Worm (Caenorhabditis elegans) whole organism, young adult: Measurements from ENCODE around the gene ttr-23.

Experiments
- B0035.1 ChIP-seq: sonication (generic microtip); optimal IDR thresholded peaks from 2 replicates; lab custom pipeline; 2016; ENCODE audit warnings: missing genetic modification characterization, mild to moderate bottlenecking, missing compliant biosample characterization, missing genotype, missing genetic modification reagents
- B0261.1 ChIP-seq: sonication (generic microtip); optimal IDR thresholded peaks from 2 replicates; lab custom pipeline; 2016; ENCODE audit warnings: mild to moderate bottlenecking, missing genetic modification characterization, moderate library complexity, missing compliant biosample characterization
- B0336.3 ChIP-seq: fragments of 200-800 bp; sonication (Bioruptor generic); IDR thresholded peaks from 2 replicates; pipeline ENCODE4 v1.3.6; 2022; ENCODE audit warnings: missing genetic modification characterization, missing compliant biosample characterization
- D2030.7 ChIP-seq: fragments of 200-800 bp; sonication (Bioruptor generic); IDR thresholded peaks from 2 replicates; pipeline ENCODE4 v1.3.6; 2022; ENCODE audit warnings: missing genetic modification reagents, missing genetic modification characterization, missing compliant biosample characterization
- F23B12.7 ChIP-seq: sonication (generic microtip); optimal IDR thresholded peaks from 2 replicates; lab custom pipeline; 2017; ENCODE audit warnings: missing genetic modification characterization, mild to moderate bottlenecking, missing compliant biosample characterization, antibody characterized with exemption, moderate library complexity; ENCODE audit not compliant: insufficient read depth
- F33H1.4 ChIP-seq: fragments of 200-800 bp; sonication (Bioruptor generic); IDR thresholded peaks from 2 replicates; pipeline ENCODE4 v1.3.6; 2022; ENCODE audit warnings: missing genetic modification reagents, missing genetic modification characterization, missing compliant biosample characterization
- F49E8.2 ChIP-seq: sonication (generic microtip); optimal IDR thresholded peaks from 3 replicates; lab custom pipeline; 2017; ENCODE audit warnings: missing genetic modification characterization, mild to moderate bottlenecking, missing compliant biosample characterization, antibody characterized with exemption, moderate library complexity; ENCODE audit not compliant: insufficient read depth
- K11D2.4 ChIP-seq: fragments of 200-800 bp; sonication (Bioruptor generic); IDR thresholded peaks from 2 replicates; pipeline ENCODE4 v1.3.6; 2022; ENCODE audit warnings: missing genetic modification reagents, missing genetic modification characterization, missing compliant biosample characterization
- Y67H2A.10 ChIP-seq: fragments of 200-800 bp; sonication (Bioruptor generic); conservative IDR thresholded peaks from 2 replicates; pipeline ENCODE4 v1.3.6; 2022; ENCODE audit warnings: missing genetic modification reagents, missing genetic modification characterization, missing compliant biosample characterization
- Y79H2A.3 ChIP-seq: fragments of 200-800 bp; sonication (Bioruptor generic); conservative IDR thresholded peaks from 2 replicates; pipeline ENCODE4 v1.3.6; 2022; ENCODE audit warnings: missing genetic modification reagents, missing genetic modification characterization, missing compliant biosample characterization
- ZK185.1 ChIP-seq: sonication (generic microtip); optimal IDR thresholded peaks from 2 replicates; lab custom pipeline; 2016; ENCODE audit warnings: mild to moderate bottlenecking, missing genetic modification characterization, missing compliant biosample characterization; ENCODE audit not compliant: poor library complexity, severe bottlenecking
- akir-1 ChIP-seq: fragments of 200-800 bp; sonication (Bioruptor generic); optimal IDR thresholded peaks from 2 replicates; lab custom pipeline; 2018; ENCODE audit warnings: mild to moderate bottlenecking, missing genetic modification characterization, moderate library complexity, missing compliant biosample characterization
- attf-5 ChIP-seq: fragments of 200-800 bp; sonication (Bioruptor generic); optimal IDR thresholded peaks from 2 replicates; lab custom pipeline; 2018; ENCODE audit warnings: mild to moderate bottlenecking, missing genetic modification characterization, missing compliant biosample characterization
- attf-6 ChIP-seq: fragments of 200-800 bp; sonication (Bioruptor generic); IDR thresholded peaks from 2 replicates; pipeline ENCODE4 v1.3.6; 2022; ENCODE audit warnings: missing genetic modification reagents, missing genetic modification characterization, missing compliant biosample characterization
- ccch-3 ChIP-seq: fragments of 200-800 bp; sonication (Bioruptor generic); optimal IDR thresholded peaks from 2 replicates; lab custom pipeline; 2018; ENCODE audit warnings: mild to moderate bottlenecking, missing genetic modification characterization, missing compliant biosample characterization
- cebp-1 ChIP-seq, 2 experiments: fragments of 200-800 bp in 1 of 2; sonication (Bioruptor generic) in 1 of 2; sonication (generic microtip) in 1 of 2; IDR thresholded peaks in 1 of 2; optimal IDR thresholded peaks in 1 of 2; 2 replicates each; pipeline versions ENCODE4 v1.3.6 to Lab custom; 2017 to 2022; ENCODE audit warnings: missing compliant biosample characterization in 2 of 2, missing genetic modification characterization in 2 of 2, mild to moderate bottlenecking in 1 of 2, missing genetic modification reagents in 1 of 2, moderate library complexity in 1 of 2
- chd-7 ChIP-seq: sonication (generic microtip); optimal IDR thresholded peaks from 2 replicates; lab custom pipeline; 2016; ENCODE audit warnings: mild to moderate bottlenecking, missing genetic modification characterization, moderate library complexity, missing compliant biosample characterization
- die-1 ChIP-seq: sonication (generic microtip); optimal IDR thresholded peaks from 2 replicates; lab custom pipeline; 2016; ENCODE audit warnings: missing genotype, mild to moderate bottlenecking, missing genetic modification characterization, missing compliant biosample characterization
- ekl-4 ChIP-seq: fragments of 200-800 bp; sonication (Bioruptor generic); IDR thresholded peaks from 2 replicates; pipeline ENCODE4 v1.3.6; 2022; ENCODE audit warnings: missing genetic modification reagents, missing genetic modification characterization, missing compliant biosample characterization
- gei-17 ChIP-seq: fragments of 200-800 bp; sonication (Bioruptor generic); optimal IDR thresholded peaks from 2 replicates; lab custom pipeline; 2018; ENCODE audit warnings: mild to moderate bottlenecking, missing genetic modification characterization, missing compliant biosample characterization
- hlh-12 ChIP-seq: sonication (generic microtip); optimal IDR thresholded peaks from 2 replicates; lab custom pipeline; 2016; ENCODE audit warnings: missing genetic modification characterization, missing compliant biosample characterization
- hmg-20 ChIP-seq: fragments of 200-800 bp; sonication (Bioruptor generic); IDR thresholded peaks from 2 replicates; pipeline ENCODE4 v1.3.6; 2022; ENCODE audit warnings: missing genetic modification reagents, missing genetic modification characterization, missing compliant biosample characterization
- hrde-1 ChIP-seq: sonication (generic microtip); optimal IDR thresholded peaks from 2 replicates; lab custom pipeline; 2016; ENCODE audit warnings: missing genetic modification characterization, mild to moderate bottlenecking, missing compliant biosample characterization, moderate library complexity, missing genotype, missing genetic modification reagents, borderline replicate concordance
- madf-8 ChIP-seq: fragments of 200-800 bp; sonication (Bioruptor generic); conservative IDR thresholded peaks from 2 replicates; pipeline ENCODE4 v1.3.6; 2022; ENCODE audit warnings: missing genetic modification reagents, missing genetic modification characterization, missing compliant biosample characterization
- mel-28 ChIP-seq: sonication (generic microtip); optimal IDR thresholded peaks from 2 replicates; lab custom pipeline; 2016; ENCODE audit warnings: borderline replicate concordance, mild to moderate bottlenecking, missing genetic modification characterization, missing compliant biosample characterization
- nhr-120 ChIP-seq: fragments of 200-800 bp; sonication (Bioruptor generic); IDR thresholded peaks from 2 replicates; pipeline ENCODE4 v1.3.6; 2022; ENCODE audit warnings: missing genetic modification characterization, missing compliant biosample characterization
- pbrm-1 ChIP-seq: fragments of 200-800 bp; sonication (Bioruptor generic); IDR thresholded peaks from 2 replicates; pipeline ENCODE4 v1.3.6; 2022; ENCODE audit warnings: missing genetic modification reagents, missing genetic modification characterization, missing compliant biosample characterization
- rcor-1 ChIP-seq: fragments of 200-800 bp; sonication (Bioruptor generic); IDR thresholded peaks from 2 replicates; pipeline ENCODE4 v1.3.6; 2022; ENCODE audit warnings: missing genetic modification reagents, missing genetic modification characterization, missing compliant biosample characterization
- snpc-1.1 ChIP-seq: sonication (generic microtip); optimal IDR thresholded peaks from 2 replicates; lab custom pipeline; 2017; ENCODE audit warnings: missing genetic modification characterization, mild to moderate bottlenecking, missing compliant biosample characterization, antibody characterized with exemption, moderate library complexity, missing genotype, missing genetic modification reagents; ENCODE audit not compliant: insufficient read depth
- sptf-2 ChIP-seq: fragments of 200-800 bp; sonication (Bioruptor generic); optimal IDR thresholded peaks from 2 replicates; lab custom pipeline; 2018; ENCODE audit warnings: mild to moderate bottlenecking, missing genetic modification characterization, missing compliant biosample characterization
- zfh-2 ChIP-seq: fragments of 200-800 bp; sonication (Bioruptor generic); conservative IDR thresholded peaks from 2 replicates; pipeline ENCODE4 v1.3.6; 2022; ENCODE audit warnings: missing genetic modification reagents, missing genetic modification characterization, missing compliant biosample characterization
- zim-3 ChIP-seq: sonication (generic microtip); optimal IDR thresholded peaks from 2 replicates; lab custom pipeline; 2017; ENCODE audit warnings: mild to moderate bottlenecking, missing genetic modification characterization, moderate library complexity, missing compliant biosample characterization
- ztf-26 ChIP-seq: sonication (generic microtip); optimal IDR thresholded peaks from 2 replicates; lab custom pipeline; 2017; ENCODE audit warnings: missing genetic modification characterization, missing compliant biosample characterization
- ztf-6 ChIP-seq: fragments of 200-800 bp; sonication (Bioruptor generic); IDR thresholded peaks from 2 replicates; pipeline ENCODE4 v1.3.6; 2022; ENCODE audit warnings: missing genetic modification reagents, missing genetic modification characterization, missing compliant biosample characterization

Gene ttr-23

DNA sequence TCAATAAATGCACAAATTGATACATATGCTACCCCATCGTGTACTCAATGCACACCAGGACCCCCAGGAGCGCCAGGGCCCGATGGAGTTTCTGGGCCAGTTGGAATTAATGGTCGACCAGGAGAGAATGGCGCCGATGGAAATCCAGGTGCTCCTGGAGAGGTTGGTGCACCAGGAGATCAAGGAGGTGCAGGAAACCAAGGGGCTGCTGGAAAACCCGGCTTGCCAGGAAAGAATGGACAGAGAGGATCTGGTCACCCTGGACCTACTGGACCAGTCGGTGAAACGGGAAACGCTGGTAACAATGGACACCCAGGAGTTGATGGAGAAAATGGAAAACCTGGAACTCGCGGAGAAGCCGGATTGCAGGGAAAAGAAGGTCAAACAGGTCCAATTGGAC lies 28.0 kb downstream of the ttr-23 start (continued):
- no peak for TF ChIP-seq ekl-4 (GFP tag; lab: Robert Waterston, UW)

DNA sequence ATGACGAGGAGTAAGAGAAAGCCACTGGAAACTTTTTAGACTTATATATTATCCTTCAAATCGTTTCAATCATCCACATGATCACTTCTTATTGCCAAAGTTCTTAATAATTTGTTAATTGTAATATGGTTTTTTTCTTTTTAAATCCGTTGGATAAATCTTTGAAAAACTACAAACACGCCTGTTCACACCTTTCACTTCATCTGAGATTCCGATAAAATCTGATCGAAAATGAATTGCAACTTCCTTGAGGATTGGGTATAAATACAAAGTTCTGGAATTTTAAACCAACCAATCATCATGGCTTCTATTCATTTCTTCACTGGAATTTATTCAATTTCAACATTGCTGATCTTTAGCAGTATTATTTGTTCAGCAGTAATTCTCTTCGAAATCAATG lies 29.0 kb downstream of the ttr-23 start, which contains the start of gene col-152:
Gene col-152 (plus strand): TSS at position 301 of the 400 bp plus-strand sequence.
- TF ChIP-seq F23B12.7 (tag; lab: Kevin White, UChicago), result no peak
- TF ChIP-seq ztf-26 (tag; lab: Kevin White, UChicago), result no peak
- TF ChIP-seq B0336.3 (GFP tag; lab: Robert Waterston, UW), result no peak
- no peak for TF ChIP-seq B0035.1 (tag; lab: Kevin White, UChicago)
- TF ChIP-seq snpc-1.1 (tag; lab: Kevin White, UChicago), result no peak
- TF ChIP-seq, all 124 proteins: peak for 0

DNA sequence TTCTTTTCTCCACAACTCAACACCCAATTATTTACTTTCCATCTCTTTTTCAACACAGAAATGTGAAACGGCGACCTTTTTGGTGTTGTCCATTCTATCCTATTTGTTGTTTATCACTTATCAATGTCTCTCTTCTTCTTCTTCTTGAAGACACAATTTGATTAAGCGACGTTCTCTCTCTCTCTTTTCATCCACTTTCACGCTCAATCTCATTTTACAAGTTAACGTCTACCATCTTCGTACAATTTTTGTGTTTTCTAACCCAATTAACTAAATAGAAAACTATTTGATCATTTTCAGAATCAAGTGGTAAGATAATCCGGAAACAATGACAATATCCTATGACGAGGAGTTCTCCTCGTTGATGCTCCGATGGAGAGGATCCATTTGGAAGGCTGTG lies 32.0 kb downstream of the ttr-23 start, which contains the start of gene best-14:
Gene best-14 (plus strand): TSS at position 301 of the 400 bp plus-strand sequence.
- TF ChIP-seq K11D2.4 (GFP tag; lab: Robert Waterston, UW) (no peak), hlh-12 (tag; lab: Kevin White, UChicago) (no peak), B0261.1 (no peak), F23B12.7 (tag; lab: Kevin White, UChicago) (no peak), rcor-1 (no peak), akir-1 (GFP tag; lab: Kevin White, UChicago) (no peak), zfh-2 (no peak), gei-17 (GFP tag; lab: Kevin White, UChicago) (no peak), F49E8.2 (tag; lab: Kevin White, UChicago) (no peak), ZK185.1 (tag; lab: Kevin White, UChicago) (no peak), B0336.3 (GFP tag; lab: Robert Waterston, UW) (no peak)

- TF ChIP-seq F33H1.4 (GFP tag; lab: Robert Waterston, UW) (no peak), zim-3 (tag; lab: Kevin White, UChicago) (no peak), cebp-1 (GFP tag; IDR thresholded peaks at IDR 0.05; lab: Robert Waterston, UW) (no peak), cebp-1 (tag; optimal IDR thresholded peaks at IDR 0.05; lab: Kevin White, UChicago) (no peak), hrde-1 (no peak), hmg-20 (GFP tag; lab: Robert Waterston, UW) (no peak), Y67H2A.10 (GFP tag; lab: Robert Waterston, UW) (no peak), ccch-3 (GFP tag; lab: Kevin White, UChicago) (no peak), die-1 (tag; lab: Kevin White, UChicago) (no peak), attf-5 (GFP tag; lab: Kevin White, UChicago) (no peak), mel-28 (tag; lab: Kevin White, UChicago) (no peak), madf-8 (no peak), pbrm-1 (GFP tag; lab: Robert Waterston, UW) (no peak), sptf-2 (GFP tag; lab: Kevin White, UChicago) (no peak), chd-7 (no peak), attf-6 (GFP tag; lab: Robert Waterston, UW) (no peak), Y79H2A.3 (GFP tag; lab: Robert Waterston, UW) (no peak), ztf-6 (GFP tag; lab: Robert Waterston, UW) (no peak), D2030.7 (GFP tag; lab: Robert Waterston, UW) (no peak), nhr-120 (no peak)
These were observed 32.6 kb downstream of the ttr-23 start for ce11 chrV:10557094-10557493.
